Fruit fly (Drosophila melanogaster): ENCODE data around the gene Acyp2.
A peak's percentile ranks its signal among the peaks of the same experiment; 100 is the strongest.

The Acyp2 gene

dm6 chr3R:15833332-15833731 is 40.8 kb downstream of the Acyp2 start, which contains the start of gene CG43318:
Gene CG43318, minus strand, starts transcription at chr3R:15833432.
- TF ChIP-seq fd96Ca (GFP tag; IDR thresholded peaks at IDR 0.05): no peak
- no peak for TF ChIP-seq CG17806 (tag; optimal IDR thresholded peaks at IDR 0.05)
- TF ChIP-seq CG14655 (GFP tag; optimal IDR thresholded peaks at IDR 0.05): no peak
- TF ChIP-seq gl (tag; optimal IDR thresholded peaks at IDR 0.05): no peak
- TF ChIP-seq CG4496 (GFP tag; IDR thresholded peaks at IDR 0.05): no peak
- no peak for TF ChIP-seq Pif1A (GFP tag; optimal IDR thresholded peaks at IDR 0.05)
- TF ChIP-seq CG12605 (GFP tag; IDR thresholded peaks at IDR 0.05): no peak
- no peak for TF ChIP-seq Ets98B (GFP tag; IDR thresholded peaks at IDR 0.05)

dm6 chr3R:15834375-15835031 is 42.0 kb downstream of the Acyp2 start, which contains the start of the genes CG43317 and Arpc3A:
Gene CG43317, minus strand, starts transcription at chr3R:15834425.
Gene Arpc3A, plus strand, starts transcription at chr3R:15834648.
- no peak for TF ChIP-seq CG32121 (GFP tag; IDR thresholded peaks at IDR 0.05)
- no peak for TF ChIP-seq Ets98B (GFP tag; IDR thresholded peaks at IDR 0.05)
- TF ChIP-seq EcR (GFP tag; optimal IDR thresholded peaks at IDR 0.05): no peak
- no peak for TF ChIP-seq CG34367 (tag; optimal IDR thresholded peaks at IDR 0.05)
- no peak for TF ChIP-seq CG9948 (tag; optimal IDR thresholded peaks at IDR 0.05)
- no peak for TF ChIP-seq CG15710 (tag; optimal IDR thresholded peaks at IDR 0.05)

- TF ChIP-seq CG15710 (tag; optimal IDR thresholded peaks at IDR 0.05): peak; percentile 39
- no peak for TF ChIP-seq CG34367 (tag; optimal IDR thresholded peaks at IDR 0.05)
- TF ChIP-seq D1 (tag; optimal IDR thresholded peaks at IDR 0.05): no peak
- peak; percentile 14 for TF ChIP-seq CG17806 (tag; optimal IDR thresholded peaks at IDR 0.05)
- 0 out of 3 replicates have a peak, but pooled peaks have one; percentile 7 for TF ChIP-seq CG4496 (GFP tag; IDR thresholded peaks at IDR 0.05)
Observed at dm6 chr3R:15836864-15837824, 44.7 kb downstream of the Acyp2 start, which contains the start of the genes ND-23 and spn-E. Gene ND-23, minus strand, starts transcription at chr3R:15837117. Gene spn-E, plus strand, starts transcription at chr3R:15837419.

- TF ChIP-seq gl (tag; optimal IDR thresholded peaks at IDR 0.05) (no peak), CG34367 (tag; optimal IDR thresholded peaks at IDR 0.05) (no peak)
Observed at dm6 chr3R:15839294-15839693, 46.8 kb downstream of the Acyp2 start, which contains the start of gene Pbp45. Gene Pbp45, minus strand, starts transcription at chr3R:15839515.
